Worm (Caenorhabditis elegans): ENCODE results near the gene ddx-23.

Gene ddx-23

ce11 chrIII:5843662-5844061, 9.4 kb downstream of the ddx-23 start:
- TF ChIP-seq lin-13 (tag; optimal IDR thresholded peaks at IDR 0.05) (no peak), ceh-83 (GFP tag; optimal IDR thresholded peaks at IDR 0.05) (no peak)

ce11 chrIII:5842920-5843319, 10.1 kb downstream of the ddx-23 start:
- no peak for TF ChIP-seq hlh-1 (tag; optimal IDR thresholded peaks at IDR 0.05)
- no peak for TF ChIP-seq nhr-76 (tag; optimal IDR thresholded peaks at IDR 0.05)
- no peak for TF ChIP-seq elt-3 (tag; optimal IDR thresholded peaks at IDR 0.05)
- no peak for TF ChIP-seq unc-120 (tag; optimal IDR thresholded peaks at IDR 0.05; ENCODE audit: poor library complexity, severe bottlenecking)
- TF ChIP-seq M03D4.4 (tag; optimal IDR thresholded peaks at IDR 0.05): no peak

ce11 chrIII:5841676-5842075, 11.4 kb downstream of the ddx-23 start:
- TF ChIP-seq pha-4 (tag; optimal IDR thresholded peaks at IDR 0.05): no peak
- no peak for TF ChIP-seq nhr-28 (tag; optimal IDR thresholded peaks at IDR 0.05)
- TF ChIP-seq cnd-1 (tag; optimal IDR thresholded peaks at IDR 0.05): no peak
- TF ChIP-seq bed-3 (GFP tag; optimal IDR thresholded peaks at IDR 0.05): no peak
- TF ChIP-seq snpc-4 (tag; optimal IDR thresholded peaks at IDR 0.05): no peak
- no peak for TF ChIP-seq mep-1 (tag; optimal IDR thresholded peaks at IDR 0.05)
- no peak for TF ChIP-seq ces-1 (GFP tag; optimal IDR thresholded peaks at IDR 0.05)
- no peak for TF ChIP-seq ham-2 (GFP tag; optimal IDR thresholded peaks at IDR 0.05)
- no peak for TF ChIP-seq nhr-237 (tag; optimal IDR thresholded peaks at IDR 0.05)
- TF ChIP-seq sptf-1 (tag; optimal IDR thresholded peaks at IDR 0.05): no peak
- TF ChIP-seq unc-62 (GFP tag; optimal IDR thresholded peaks at IDR 0.05): no peak

- TF ChIP-seq ham-2 (GFP tag; optimal IDR thresholded peaks at IDR 0.05) (no peak), unc-62 (GFP tag; optimal IDR thresholded peaks at IDR 0.05) (no peak), mab-5 (tag; optimal IDR thresholded peaks at IDR 0.05) (no peak), snpc-4 (tag; optimal IDR thresholded peaks at IDR 0.05) (no peak), pha-4 (tag; optimal IDR thresholded peaks at IDR 0.05) (no peak), unc-39 (tag; optimal IDR thresholded peaks at IDR 0.05) (no peak), drap-1 (GFP tag; optimal IDR thresholded peaks at IDR 0.05) (no peak), ceh-83 (GFP tag; optimal IDR thresholded peaks at IDR 0.05) (no peak), sptf-1 (tag; optimal IDR thresholded peaks at IDR 0.05) (no peak), nhr-76 (tag; optimal IDR thresholded peaks at IDR 0.05) (no peak), lin-32 (GFP tag; optimal IDR thresholded peaks at IDR 0.05) (no peak), unc-120 (tag; optimal IDR thresholded peaks at IDR 0.05; ENCODE audit: poor library complexity, severe bottlenecking) (no peak), hlh-1 (tag; optimal IDR thresholded peaks at IDR 0.05) (no peak), bed-3 (GFP tag; optimal IDR thresholded peaks at IDR 0.05) (no peak), blmp-1 (tag; optimal IDR thresholded peaks at IDR 0.05) (no peak), cnd-1 (tag; optimal IDR thresholded peaks at IDR 0.05) (no peak), ceh-39 (tag; optimal IDR thresholded peaks at IDR 0.05) (no peak), lin-13 (tag; optimal IDR thresholded peaks at IDR 0.05) (no peak), ztf-11 (tag; optimal IDR thresholded peaks at IDR 0.05) (no peak), lsy-2 (tag; optimal IDR thresholded peaks at IDR 0.05) (no peak)
These were observed 12.1 kb downstream of the ddx-23 start for ce11 chrIII:5840815-5841573.

ce11 chrIII:5840277-5840676, 12.8 kb downstream of the ddx-23 start:
- TF ChIP-seq tbx-8 (GFP tag; optimal IDR thresholded peaks at IDR 0.05) (no peak), ces-1 (GFP tag; optimal IDR thresholded peaks at IDR 0.05) (peak; percentile 27)

ce11 chrIII:5839598-5839997, 13.5 kb downstream of the ddx-23 start:
- TF ChIP-seq nhr-12 (tag; optimal IDR thresholded peaks at IDR 0.05) (no peak), nhr-28 (tag; optimal IDR thresholded peaks at IDR 0.05) (no peak), snpc-4 (tag; optimal IDR thresholded peaks at IDR 0.05) (no peak), unc-62 (GFP tag; optimal IDR thresholded peaks at IDR 0.05) (no peak), M03D4.4 (tag; optimal IDR thresholded peaks at IDR 0.05) (no peak), elt-1 (tag; optimal IDR thresholded peaks at IDR 0.05; ENCODE audit: borderline replicate concordance, insufficient read depth) (no peak), nhr-2 (tag; optimal IDR thresholded peaks at IDR 0.05) (no peak), ceh-83 (GFP tag; optimal IDR thresholded peaks at IDR 0.05) (no peak), tbx-8 (GFP tag; optimal IDR thresholded peaks at IDR 0.05) (no peak), mep-1 (tag; optimal IDR thresholded peaks at IDR 0.05) (no peak), lsy-2 (tag; optimal IDR thresholded peaks at IDR 0.05) (no peak), mls-2 (tag; optimal IDR thresholded peaks at IDR 0.05) (no peak)
